Fruit fly (Drosophila melanogaster) whole organism, prepupa: ENCODE data around the gene CG11168.
A peak's percentile ranks its signal among the peaks of the same experiment; 100 is the strongest.

ENCODE experiments used
- Blimp-1 ChIP-seq: fragments of 200-800 bp; sonication (Bioruptor generic); optimal IDR thresholded peaks from 3 replicates; lab custom pipeline; 2017; ENCODE audit warnings: missing biosample characterization, missing genetic modification characterization, mild to moderate bottlenecking, moderate library complexity, missing genetic modification reagents
- CG10631 ChIP-seq: fragments of 200-800 bp; sonication (Bioruptor generic); optimal IDR thresholded peaks from 2 replicates; lab custom pipeline; 2016; ENCODE audit warnings: missing biosample characterization, missing genetic modification characterization
- CG10669 ChIP-seq: fragments of 200-800 bp; sonication (Bioruptor generic); optimal IDR thresholded peaks from 3 replicates; lab custom pipeline; 2018; ENCODE audit warnings: missing biosample characterization, mild to moderate bottlenecking, missing genetic modification characterization, moderate library complexity
- CG11294 ChIP-seq: fragments of 200-800 bp; sonication (Bioruptor generic); IDR thresholded peaks from 2 replicates; pipeline ENCODE4 v1.3.6; 2022; ENCODE audit warnings: missing biosample characterization, missing genetic modification characterization
- CG11762 ChIP-seq: fragments of 200-800 bp; sonication (Bioruptor generic); optimal IDR thresholded peaks from 3 replicates; lab custom pipeline; 2016; ENCODE audit warnings: missing biosample characterization, missing genetic modification characterization; ENCODE audit not compliant: insufficient read depth
- CG11902 ChIP-seq: fragments of 200-800 bp; sonication (Bioruptor generic); optimal IDR thresholded peaks from 3 replicates; lab custom pipeline; 2016; ENCODE audit warnings: missing biosample characterization, missing genetic modification characterization
- CG15336 ChIP-seq: fragments of 200-800 bp; sonication (Bioruptor generic); IDR thresholded peaks from 2 replicates; pipeline ENCODE4 v1.3.6; 2022; ENCODE audit warnings: missing biosample characterization, missing genetic modification characterization
- CG16779 ChIP-seq: fragments of 200-800 bp; sonication (Bioruptor generic); optimal IDR thresholded peaks from 3 replicates; lab custom pipeline; 2017; ENCODE audit warnings: missing biosample characterization, mild to moderate bottlenecking, missing genetic modification characterization
- CG3032 ChIP-seq: fragments of 200-800 bp; optimal IDR thresholded peaks from 2 replicates; lab custom pipeline; 2019; ENCODE audit warnings: missing biosample characterization, mild to moderate bottlenecking, missing genetic modification characterization, moderate library complexity
- CG31627 ChIP-seq: fragments of 200-800 bp; sonication (Bioruptor generic); optimal IDR thresholded peaks from 3 replicates; lab custom pipeline; 2016; ENCODE audit warnings: missing biosample characterization, missing genetic modification characterization
- CG32006 ChIP-seq: fragments of 200-800 bp; sonication (Bioruptor generic); optimal IDR thresholded peaks from 3 replicates; lab custom pipeline; 2017; ENCODE audit warnings: missing biosample characterization, mild to moderate bottlenecking, missing genetic modification characterization
- CG34406 ChIP-seq: fragments of 200-800 bp; sonication (Bioruptor generic); optimal IDR thresholded peaks from 3 replicates; lab custom pipeline; 2016; ENCODE audit warnings: missing biosample characterization, missing genetic modification characterization
- CG3919 ChIP-seq: fragments of 200-800 bp; sonication (Bioruptor generic); optimal IDR thresholded peaks from 3 replicates; lab custom pipeline; 2016; ENCODE audit warnings: missing biosample characterization, missing genetic modification characterization
- CG4318 ChIP-seq: fragments of 200-800 bp; sonication (Bioruptor generic); optimal IDR thresholded peaks from 3 replicates; lab custom pipeline; 2017; ENCODE audit warnings: missing biosample characterization, mild to moderate bottlenecking, missing genetic modification characterization
- CG6163 ChIP-seq: fragments of 200-800 bp; sonication (Bioruptor generic); IDR thresholded peaks from 3 replicates; pipeline ENCODE4 v1.3.6; 2022; ENCODE audit warnings: missing biosample characterization, missing genetic modification characterization
- CG6276 ChIP-seq: fragments of 200-800 bp; sonication (Bioruptor generic); optimal IDR thresholded peaks from 2 replicates; lab custom pipeline; 2017; ENCODE audit warnings: missing biosample characterization, mild to moderate bottlenecking, missing genetic modification characterization
- CG6808 ChIP-seq: fragments of 200-800 bp; sonication (Bioruptor generic); optimal IDR thresholded peaks from 3 replicates; lab custom pipeline; 2017; ENCODE audit warnings: missing biosample characterization, missing genetic modification characterization, mild to moderate bottlenecking, moderate library complexity, missing genetic modification reagents
- CG6854 ChIP-seq: fragments of 200-800 bp; sonication (Bioruptor generic); optimal IDR thresholded peaks from 2 replicates; lab custom pipeline; 2017; ENCODE audit warnings: missing biosample characterization, mild to moderate bottlenecking, missing genetic modification characterization
- CG7368 ChIP-seq: fragments of 200-800 bp; sonication (Bioruptor generic); optimal IDR thresholded peaks from 3 replicates; lab custom pipeline; 2016; ENCODE audit warnings: missing biosample characterization, missing genetic modification characterization
- CG8119 ChIP-seq: fragments of 200-800 bp; sonication (Bioruptor generic); IDR thresholded peaks from 3 replicates; pipeline ENCODE4 v1.3.6; 2022; ENCODE audit warnings: missing biosample characterization, missing genetic modification characterization
- CG8319 ChIP-seq: fragments of 200-800 bp; sonication (Bioruptor generic); optimal IDR thresholded peaks from 3 replicates; lab custom pipeline; 2016; ENCODE audit warnings: missing biosample characterization, missing genetic modification characterization
- CG8632 ChIP-seq: fragments of 200-800 bp; sonication (Bioruptor generic); optimal IDR thresholded peaks from 3 replicates; lab custom pipeline; 2016; ENCODE audit warnings: missing biosample characterization, missing genetic modification characterization
- CG9139 ChIP-seq: fragments of 200-800 bp; sonication (Bioruptor generic); optimal IDR thresholded peaks from 3 replicates; lab custom pipeline; 2017; ENCODE audit warnings: missing biosample characterization, mild to moderate bottlenecking, missing genetic modification characterization
- Eip75B ChIP-seq: fragments of 200-800 bp; sonication (Bioruptor generic); optimal IDR thresholded peaks from 3 replicates; lab custom pipeline; 2016; ENCODE audit warnings: missing biosample characterization, missing genetic modification characterization
- Eip93F ChIP-seq: fragments of 200-800 bp; sonication (Bioruptor generic); optimal IDR thresholded peaks from 2 replicates; lab custom pipeline; 2016; ENCODE audit warnings: missing biosample characterization, mild to moderate bottlenecking, missing genetic modification characterization
- Ets21C ChIP-seq: fragments of 200-800 bp; sonication (Bioruptor generic); optimal IDR thresholded peaks from 3 replicates; lab custom pipeline; 2016; ENCODE audit warnings: missing biosample characterization, missing genetic modification characterization
- Ets96B ChIP-seq: fragments of 200-800 bp; optimal IDR thresholded peaks from 2 replicates; lab custom pipeline; 2019; ENCODE audit warnings: missing biosample characterization, mild to moderate bottlenecking, missing genetic modification characterization, moderate library complexity
- Gug ChIP-seq: fragments of 200-800 bp; sonication (Bioruptor generic); IDR thresholded peaks from 2 replicates; pipeline ENCODE4 v1.3.6; 2022; ENCODE audit warnings: missing biosample characterization, missing genetic modification characterization
- Hr38 ChIP-seq: sonication (Bioruptor generic); optimal IDR thresholded peaks from 2 replicates; lab custom pipeline; 2016; ENCODE audit warnings: missing biosample characterization, missing genetic modification characterization
- Hr39 ChIP-seq: fragments of 200-800 bp; sonication (Bioruptor generic); optimal IDR thresholded peaks from 2 replicates; lab custom pipeline; 2016; ENCODE audit warnings: missing biosample characterization, missing genetic modification characterization
- Hr4 ChIP-seq: fragments of 200-800 bp; sonication (Bioruptor generic); optimal IDR thresholded peaks from 3 replicates; lab custom pipeline; 2016; ENCODE audit warnings: missing biosample characterization, missing genetic modification characterization
- Lpt ChIP-seq: fragments of 200-800 bp; sonication (Bioruptor generic); optimal IDR thresholded peaks from 3 replicates; lab custom pipeline; 2016; ENCODE audit warnings: missing biosample characterization, missing genetic modification characterization
- Met ChIP-seq: fragments of 200-800 bp; sonication (Bioruptor generic); optimal IDR thresholded peaks from 3 replicates; lab custom pipeline; 2016; ENCODE audit warnings: missing biosample characterization, missing genetic modification characterization
- OdsH ChIP-seq: fragments of 200-800 bp; sonication (Bioruptor generic); optimal IDR thresholded peaks from 3 replicates; lab custom pipeline; 2016; ENCODE audit warnings: missing biosample characterization, missing genetic modification characterization
- Sox102F ChIP-seq: fragments of 200-800 bp; sonication (Bioruptor generic); optimal IDR thresholded peaks from 2 replicates; lab custom pipeline; 2016; ENCODE audit warnings: missing biosample characterization, mild to moderate bottlenecking, missing genetic modification characterization
- Sox14 ChIP-seq: fragments of 200-800 bp; sonication (Bioruptor generic); optimal IDR thresholded peaks from 3 replicates; lab custom pipeline; 2016; ENCODE audit warnings: missing biosample characterization, missing genetic modification characterization
- Sox15 ChIP-seq: fragments of 200-800 bp; sonication (Bioruptor generic); optimal IDR thresholded peaks from 3 replicates; lab custom pipeline; 2016; ENCODE audit warnings: missing biosample characterization, missing genetic modification characterization
- achi ChIP-seq: fragments of 200-800 bp; sonication (Bioruptor generic); optimal IDR thresholded peaks from 3 replicates; lab custom pipeline; 2016; ENCODE audit warnings: missing biosample characterization, missing genetic modification characterization
- acj6 ChIP-seq: fragments of 200-800 bp; sonication (Bioruptor generic); optimal IDR thresholded peaks from 3 replicates; lab custom pipeline; 2016; ENCODE audit warnings: missing biosample characterization, missing genetic modification characterization
- cyc ChIP-seq: fragments of 200-800 bp; sonication (Bioruptor generic); optimal IDR thresholded peaks from 3 replicates; lab custom pipeline; 2016; ENCODE audit warnings: missing biosample characterization, missing genetic modification characterization
- dac ChIP-seq: fragments of 200-800 bp; sonication (Bioruptor generic); optimal IDR thresholded peaks from 2 replicates; lab custom pipeline; 2017; ENCODE audit warnings: missing biosample characterization, mild to moderate bottlenecking, missing genetic modification characterization
- eg ChIP-seq: fragments of 200-800 bp; sonication (Bioruptor generic); IDR thresholded peaks from 3 replicates; pipeline ENCODE4 v1.3.6; 2022; ENCODE audit warnings: missing biosample characterization, missing genetic modification characterization
- fd59A ChIP-seq: fragments of 200-800 bp; sonication (Bioruptor generic); optimal IDR thresholded peaks from 2 replicates; lab custom pipeline; 2017; ENCODE audit warnings: missing biosample characterization, mild to moderate bottlenecking, missing genetic modification characterization, missing genetic modification reagents
- fd85E ChIP-seq: fragments of 200-800 bp; sonication (Bioruptor generic); optimal IDR thresholded peaks from 3 replicates; lab custom pipeline; 2016; ENCODE audit warnings: missing biosample characterization, missing genetic modification characterization
- fkh ChIP-seq: fragments of 200-800 bp; sonication (Bioruptor generic); optimal IDR thresholded peaks from 3 replicates; lab custom pipeline; 2017; ENCODE audit warnings: missing biosample characterization, mild to moderate bottlenecking, missing genetic modification characterization, moderate library complexity
- lz ChIP-seq: fragments of 200-800 bp; sonication (Bioruptor generic); optimal IDR thresholded peaks from 3 replicates; lab custom pipeline; 2016; ENCODE audit warnings: missing biosample characterization, missing genetic modification characterization
- net ChIP-seq: fragments of 200-800 bp; sonication (Bioruptor generic); optimal IDR thresholded peaks from 3 replicates; lab custom pipeline; 2016; ENCODE audit warnings: missing biosample characterization, missing genetic modification characterization
- pdm3 ChIP-seq: fragments of 200-800 bp; sonication (Bioruptor generic); optimal IDR thresholded peaks from 3 replicates; lab custom pipeline; 2016; ENCODE audit warnings: missing biosample characterization, missing genetic modification characterization
- salr ChIP-seq, 2 experiments: fragments of 200-800 bp; sonication (Bioruptor generic); optimal IDR thresholded peaks; 3 replicates each; lab custom pipeline; 2016 to 2018; ENCODE audit warnings: missing biosample characterization in 2 of 2, missing genetic modification characterization in 2 of 2, mild to moderate bottlenecking in 1 of 2
- spab ChIP-seq: fragments of 200-800 bp; sonication (Bioruptor generic); optimal IDR thresholded peaks from 2 replicates; lab custom pipeline; 2017; ENCODE audit warnings: missing biosample characterization, mild to moderate bottlenecking, missing genetic modification characterization, missing genetic modification reagents
- svp ChIP-seq: fragments of 200-800 bp; sonication (Bioruptor generic); peaks from one replicate; lab custom pipeline; 2016; ENCODE audit warnings: missing biosample characterization, missing genetic modification characterization
- topi ChIP-seq: fragments of 200-800 bp; sonication (Bioruptor generic); optimal IDR thresholded peaks from 3 replicates; lab custom pipeline; 2016; ENCODE audit warnings: missing biosample characterization, missing genetic modification characterization
- vri ChIP-seq: fragments of 200-800 bp; sonication (Bioruptor generic); optimal IDR thresholded peaks from 3 replicates; lab custom pipeline; 2016; ENCODE audit warnings: missing biosample characterization, mild to moderate bottlenecking, missing genetic modification characterization

CG11168 gene

dm6 chr3R:24910097-24910496, 7.8 kb upstream of the CG11168 start:
- peak; percentile 60 for TF ChIP-seq CG11294 (GFP tag; lab: Robert Waterston, UW)
- TF ChIP-seq achi (GFP tag; lab: Kevin White, UChicago) = peak; percentile 50
- peak; percentile 60 for TF ChIP-seq OdsH
- TF ChIP-seq pdm3 = peak; percentile 52
- peak; percentile 84 for TF ChIP-seq CG15336 (GFP tag; lab: Robert Waterston, UW)
- no peak for TF ChIP-seq Sox102F
- no peak for TF ChIP-seq svp (GFP tag; lab: Kevin White, UChicago)
- TF ChIP-seq Gug (GFP tag; lab: Robert Waterston, UW) = peak; percentile 53; the same call in 1 of the 2 replicates
- peak; percentile 47 for TF ChIP-seq Lpt (GFP tag; lab: Kevin White, UChicago)
- TF ChIP-seq Hr39 (GFP tag; lab: Kevin White, UChicago) = no peak
- TF ChIP-seq CG34406 (GFP tag; lab: Kevin White, UChicago) = peak; percentile 28
- TF ChIP-seq CG32006 = peak; percentile 79
- no peak for TF ChIP-seq CG9139 (GFP tag; lab: Kevin White, UChicago)
- TF ChIP-seq salr (GFP tag; optimal IDR thresholded peaks at IDR 0.05; lab: Kevin White, UChicago) = no peak
- no peak for TF ChIP-seq fd85E (GFP tag; lab: Kevin White, UChicago)
- TF ChIP-seq CG8319 (GFP tag; lab: Kevin White, UChicago) = no peak
- TF ChIP-seq CG6808 (GFP tag; lab: Kevin White, UChicago) = no peak
- TF ChIP-seq CG11902 (GFP tag; lab: Kevin White, UChicago) = peak; percentile 21
- TF ChIP-seq Sox14 = no peak
- TF ChIP-seq CG8632 (GFP tag; lab: Kevin White, UChicago) = peak; percentile 2
- TF ChIP-seq net (GFP tag; lab: Kevin White, UChicago) = peak; percentile 69
- TF ChIP-seq eg (GFP tag; lab: Robert Waterston, UW) = peak; percentile 92
- no peak for TF ChIP-seq Eip93F (GFP tag; lab: Kevin White, UChicago)
- no peak for TF ChIP-seq Eip75B (GFP tag; lab: Kevin White, UChicago)
- no peak for TF ChIP-seq spab (GFP tag; lab: Kevin White, UChicago)
- no peak for TF ChIP-seq CG6854 (GFP tag; lab: Kevin White, UChicago)
- TF ChIP-seq fd59A (GFP tag; lab: Kevin White, UChicago) = no peak
- peak; percentile 84 for TF ChIP-seq Hr4 (GFP tag; lab: Kevin White, UChicago)
- peak; percentile 77 for TF ChIP-seq CG6163
- TF ChIP-seq CG10669 (GFP tag; lab: Kevin White, UChicago) = peak; percentile 24
- no peak for TF ChIP-seq Ets21C (GFP tag; lab: Kevin White, UChicago)
- TF ChIP-seq CG7368 (GFP tag; lab: Kevin White, UChicago) = peak; percentile 4
- TF ChIP-seq lz = no peak
- peak; percentile 56 for TF ChIP-seq dac (GFP tag; lab: Kevin White, UChicago)
- TF ChIP-seq topi (GFP tag; lab: Kevin White, UChicago) = no peak
- no peak for TF ChIP-seq cyc
- peak; percentile 43 for TF ChIP-seq CG11762 (GFP tag; lab: Kevin White, UChicago)
- no peak for TF ChIP-seq vri (GFP tag; lab: Kevin White, UChicago)
- TF ChIP-seq Blimp-1 (GFP tag; lab: Kevin White, UChicago) = no peak
- TF ChIP-seq Ets96B (tag; lab: Kevin White, UChicago) = no peak
- TF ChIP-seq CG8119 = peak; percentile 86
- TF ChIP-seq CG3032 (tag; lab: Kevin White, UChicago) = no peak
- TF ChIP-seq CG4318 (GFP tag; lab: Kevin White, UChicago) = peak; percentile 59
- TF ChIP-seq Sox15 (GFP tag; lab: Kevin White, UChicago) = no peak
- TF ChIP-seq Hr38 (GFP tag; lab: Kevin White, UChicago) = no peak
- TF ChIP-seq CG31627 = no peak
- TF ChIP-seq fkh (GFP tag; lab: Kevin White, UChicago) = no peak
- peak; percentile 73 for TF ChIP-seq CG6276 (GFP tag; lab: Kevin White, UChicago)
- TF ChIP-seq CG16779 = no peak
- TF ChIP-seq Met (GFP tag; lab: Kevin White, UChicago) = no peak
- peak; percentile 39 for TF ChIP-seq acj6 (GFP tag; lab: Kevin White, UChicago)
- TF ChIP-seq CG10631 = peak; percentile 45
- TF ChIP-seq CG3919 (GFP tag; lab: Kevin White, UChicago) = peak; percentile 56
